Fruit fly (Drosophila melanogaster) whole organism, embryonic: ENCODE results near the gene sphe.
A peak's percentile ranks its signal among the peaks of the same experiment; 100 is the strongest.

Experiments
- Atf-2 ChIP-seq: fragments of 200-800 bp; sonication (Bioruptor generic); optimal IDR thresholded peaks from 2 replicates; lab custom pipeline; 2016; ENCODE audit warnings: missing biosample characterization, missing genetic modification characterization
- CG10147 ChIP-seq: fragments of 200-800 bp; sonication (Bioruptor generic); optimal IDR thresholded peaks from 2 replicates; lab custom pipeline; 2019; ENCODE audit warnings: missing biosample characterization, mild to moderate bottlenecking, missing genetic modification characterization, moderate library complexity
- CG10267 ChIP-seq: fragments of 200-800 bp; sonication (Bioruptor generic); optimal IDR thresholded peaks from 2 replicates; lab custom pipeline; 2018; ENCODE audit warnings: missing biosample characterization, mild to moderate bottlenecking, missing genetic modification characterization, moderate library complexity
- CG10654 ChIP-seq: fragments of 200-800 bp; sonication (Bioruptor generic); optimal IDR thresholded peaks from 2 replicates; lab custom pipeline; 2016; ENCODE audit warnings: missing biosample characterization, missing genetic modification characterization
- CG12391 ChIP-seq: fragments of 200-800 bp; sonication (Bioruptor generic); optimal IDR thresholded peaks from 3 replicates; lab custom pipeline; 2018; ENCODE audit warnings: missing biosample characterization, mild to moderate bottlenecking, missing genetic modification characterization, moderate library complexity
- CG16813 ChIP-seq: fragments of 200-800 bp; sonication (Bioruptor generic); IDR thresholded peaks from 3 replicates; pipeline ENCODE4 v1.3.6; 2022; ENCODE audit warnings: missing biosample characterization, missing genetic modification characterization; ENCODE audit not compliant: partially characterized antibody
- CG17912 ChIP-seq: fragments of 200-800 bp; sonication (Bioruptor generic); optimal IDR thresholded peaks from 2 replicates; lab custom pipeline; 2018; ENCODE audit warnings: missing biosample characterization, mild to moderate bottlenecking, missing genetic modification characterization
- CG18764 ChIP-seq: fragments of 200-800 bp; sonication (Bioruptor generic); optimal IDR thresholded peaks from 3 replicates; lab custom pipeline; 2016; ENCODE audit warnings: missing biosample characterization, missing genetic modification characterization
- CG2712 ChIP-seq: fragments of 200-800 bp; optimal IDR thresholded peaks from 3 replicates; lab custom pipeline; 2019; ENCODE audit warnings: missing biosample characterization, mild to moderate bottlenecking, missing genetic modification characterization, moderate library complexity
- CG3163 ChIP-seq: fragments of 200-800 bp; sonication (Bioruptor generic); optimal IDR thresholded peaks from 3 replicates; lab custom pipeline; 2016; ENCODE audit warnings: missing biosample characterization, missing genetic modification characterization
- CG33213 ChIP-seq: fragments of 200-800 bp; sonication (Bioruptor generic); optimal IDR thresholded peaks from 3 replicates; lab custom pipeline; 2016; ENCODE audit warnings: missing biosample characterization, missing genetic modification characterization
- CG34224 ChIP-seq: fragments of 200-800 bp; sonication (Bioruptor generic); IDR thresholded peaks from 3 replicates; pipeline ENCODE4 v1.3.6; 2022; ENCODE audit warnings: missing biosample characterization, missing genetic modification characterization; ENCODE audit not compliant: partially characterized antibody
- CG4424 ChIP-seq: fragments of 200-800 bp; sonication (Bioruptor generic); optimal IDR thresholded peaks from 3 replicates; lab custom pipeline; 2016; ENCODE audit warnings: missing biosample characterization, missing genetic modification characterization
- CG6689 ChIP-seq: fragments of 200-800 bp; sonication (Bioruptor generic); IDR thresholded peaks from 2 replicates; pipeline ENCODE4 v1.3.6; 2022; ENCODE audit warnings: missing biosample characterization, missing genetic modification characterization
- CG6791 ChIP-seq: fragments of 200-800 bp; sonication (Bioruptor generic); IDR thresholded peaks from 3 replicates; pipeline ENCODE4 v1.3.6; 2022; ENCODE audit warnings: missing biosample characterization, missing genetic modification characterization; ENCODE audit not compliant: partially characterized antibody
- CG7963 ChIP-seq: fragments of 200-800 bp; sonication (Bioruptor generic); IDR thresholded peaks from 3 replicates; pipeline ENCODE4 v1.3.6; 2022; ENCODE audit warnings: missing biosample characterization, missing genetic modification characterization; ENCODE audit not compliant: partially characterized antibody
- Doc3 ChIP-seq: fragments of 200-800 bp; sonication (Bioruptor generic); IDR thresholded peaks from 3 replicates; pipeline ENCODE4 v1.3.6; 2022; ENCODE audit warnings: missing biosample characterization, missing genetic modification characterization; ENCODE audit not compliant: partially characterized antibody
- HLH4C ChIP-seq: fragments of 200-800 bp; sonication (Bioruptor generic); IDR thresholded peaks from 3 replicates; pipeline ENCODE4 v1.3.6; 2022; ENCODE audit warnings: missing biosample characterization, missing genetic modification characterization; ENCODE audit not compliant: partially characterized antibody
- HmgZ ChIP-seq: fragments of 200-800 bp; sonication (Bioruptor generic); optimal IDR thresholded peaks from 2 replicates; lab custom pipeline; 2018; ENCODE audit warnings: missing biosample characterization, mild to moderate bottlenecking, missing genetic modification characterization
- Hmr ChIP-seq: fragments of 200-800 bp; sonication (Bioruptor generic); optimal IDR thresholded peaks from 3 replicates; lab custom pipeline; 2017; ENCODE audit warnings: mild to moderate bottlenecking, missing biosample characterization, missing genetic modification reagents, missing genetic modification characterization
- Mrtf ChIP-seq: fragments of 200-800 bp; sonication (Bioruptor generic); IDR thresholded peaks from 3 replicates; pipeline ENCODE4 v1.3.6; 2022; ENCODE audit warnings: missing biosample characterization, missing genetic modification characterization
- NC2α ChIP-seq: fragments of 200-800 bp; sonication (Bioruptor generic); optimal IDR thresholded peaks from 2 replicates; lab custom pipeline; 2016; ENCODE audit warnings: missing biosample characterization, missing genetic modification characterization
- Scr ChIP-seq: fragments of 200-800 bp; sonication (Bioruptor generic); IDR thresholded peaks from 2 replicates; pipeline ENCODE4 v1.3.6; 2022; ENCODE audit warnings: missing biosample characterization, missing genetic modification characterization; ENCODE audit not compliant: partially characterized antibody
- Ssrp ChIP-seq: fragments of 200-800 bp; sonication (Bioruptor generic); optimal IDR thresholded peaks from 2 replicates; lab custom pipeline; 2018; ENCODE audit warnings: missing biosample characterization, mild to moderate bottlenecking, missing genetic modification characterization, moderate library complexity
- TFAM ChIP-seq: fragments of 200-800 bp; sonication (Bioruptor generic); optimal IDR thresholded peaks from 2 replicates; lab custom pipeline; 2017; ENCODE audit warnings: missing biosample characterization, missing genetic modification characterization, inconsistent platforms
- amos ChIP-seq: fragments of 200-800 bp; sonication (Bioruptor generic); IDR thresholded peaks from 2 replicates; pipeline ENCODE4 v1.3.6; 2022; ENCODE audit warnings: missing biosample characterization, missing genetic modification characterization; ENCODE audit not compliant: partially characterized antibody
- ato ChIP-seq: fragments of 200-800 bp; sonication (Bioruptor generic); IDR thresholded peaks from 2 replicates; pipeline ENCODE4 v1.3.6; 2022; ENCODE audit warnings: missing biosample characterization, missing genetic modification characterization; ENCODE audit not compliant: partially characterized antibody
- cas ChIP-seq: fragments of 200-800 bp; sonication (Bioruptor generic); IDR thresholded peaks from 2 replicates; pipeline ENCODE4 v1.3.6; 2022; ENCODE audit warnings: missing biosample characterization, missing genetic modification characterization
- ems ChIP-seq: fragments of 200-800 bp; sonication (Bioruptor generic); optimal IDR thresholded peaks from 3 replicates; lab custom pipeline; 2016; ENCODE audit warnings: missing biosample characterization, missing genetic modification characterization
- ewg ChIP-seq: fragments of 200-800 bp; sonication (Bioruptor generic); optimal IDR thresholded peaks from 3 replicates; lab custom pipeline; 2017; ENCODE audit warnings: mild to moderate bottlenecking, missing biosample characterization, missing genetic modification reagents, missing genetic modification characterization
- eyg ChIP-seq: fragments of 200-800 bp; sonication (Bioruptor generic); optimal IDR thresholded peaks from 3 replicates; lab custom pipeline; 2016; ENCODE audit warnings: missing biosample characterization, missing genetic modification characterization
- fu2 ChIP-seq: fragments of 200-800 bp; sonication (Bioruptor generic); optimal IDR thresholded peaks from 2 replicates; lab custom pipeline; 2016; ENCODE audit warnings: missing biosample characterization, missing genetic modification characterization
- gfzf ChIP-seq: fragments of 200-800 bp; sonication (Bioruptor generic); optimal IDR thresholded peaks from 2 replicates; lab custom pipeline; 2016; ENCODE audit warnings: missing biosample characterization, mild to moderate bottlenecking, missing genetic modification characterization, moderate library complexity
- grn ChIP-seq: fragments of 200-800 bp; sonication (Bioruptor generic); optimal IDR thresholded peaks from 3 replicates; lab custom pipeline; 2017; ENCODE audit warnings: missing biosample characterization, missing genetic modification characterization
- hbn ChIP-seq: fragments of 200-800 bp; sonication (Bioruptor generic); IDR thresholded peaks from 2 replicates; pipeline ENCODE4 v1.3.6; 2022; ENCODE audit warnings: missing biosample characterization, missing genetic modification characterization; ENCODE audit not compliant: partially characterized antibody
- mam ChIP-seq: fragments of 200-800 bp; sonication (Bioruptor generic); optimal IDR thresholded peaks from 3 replicates; lab custom pipeline; 2016; ENCODE audit warnings: missing biosample characterization, missing genetic modification characterization
- mirr ChIP-seq: fragments of 200-800 bp; sonication (Bioruptor generic); optimal IDR thresholded peaks from 3 replicates; lab custom pipeline; 2018; ENCODE audit warnings: missing biosample characterization, mild to moderate bottlenecking, missing genetic modification characterization
- nau ChIP-seq: fragments of 200-800 bp; sonication (Bioruptor generic); optimal IDR thresholded peaks from 3 replicates; lab custom pipeline; 2017; ENCODE audit warnings: missing biosample characterization, mild to moderate bottlenecking, missing genetic modification characterization, missing genetic modification reagents
- nerfin-2 ChIP-seq: fragments of 200-800 bp; sonication (Bioruptor generic); IDR thresholded peaks from 2 replicates; pipeline ENCODE4 v1.3.6; 2022; ENCODE audit warnings: missing biosample characterization, missing genetic modification characterization; ENCODE audit not compliant: partially characterized antibody
- nmo ChIP-seq: fragments of 200-800 bp; sonication (Bioruptor generic); optimal IDR thresholded peaks from 2 replicates; lab custom pipeline; 2018; ENCODE audit warnings: missing biosample characterization, mild to moderate bottlenecking, missing genetic modification characterization, moderate library complexity
- pum ChIP-seq: fragments of 200-800 bp; sonication (Bioruptor generic); optimal IDR thresholded peaks from 2 replicates; lab custom pipeline; 2016; ENCODE audit warnings: missing biosample characterization, missing genetic modification characterization
- ranshi ChIP-seq: fragments of 200-800 bp; sonication (Bioruptor generic); IDR thresholded peaks from 2 replicates; pipeline ENCODE4 v1.3.6; 2022; ENCODE audit warnings: missing biosample characterization, missing genetic modification characterization
- row ChIP-seq: fragments of 200-800 bp; sonication (Bioruptor generic); IDR thresholded peaks from 3 replicates; pipeline ENCODE4 v1.3.6; 2022; ENCODE audit warnings: missing biosample characterization, missing genetic modification characterization
- sd ChIP-seq: fragments of 200-800 bp; sonication (Bioruptor generic); optimal IDR thresholded peaks from 3 replicates; lab custom pipeline; 2018; ENCODE audit warnings: missing biosample characterization, mild to moderate bottlenecking, missing genetic modification characterization, moderate library complexity
- sna ChIP-seq: fragments of 200-800 bp; sonication (Bioruptor generic); IDR thresholded peaks from 2 replicates; pipeline ENCODE4 v1.3.6; 2022; ENCODE audit warnings: missing biosample characterization, missing genetic modification characterization; ENCODE audit not compliant: partially characterized antibody
- tna ChIP-seq: fragments of 200-800 bp; sonication (Bioruptor generic); IDR thresholded peaks from 2 replicates; pipeline ENCODE4 v1.3.6; 2022; ENCODE audit warnings: missing biosample characterization, missing genetic modification characterization; ENCODE audit not compliant: partially characterized antibody
- toy ChIP-seq: fragments of 200-800 bp; sonication (Bioruptor generic); IDR thresholded peaks from 2 replicates; pipeline ENCODE4 v1.3.6; 2022; ENCODE audit warnings: missing biosample characterization, missing genetic modification characterization
- tup ChIP-seq: fragments of 200-800 bp; sonication (Bioruptor generic); optimal IDR thresholded peaks from 2 replicates; lab custom pipeline; 2016; ENCODE audit warnings: missing biosample characterization, mild to moderate bottlenecking, missing genetic modification characterization, moderate library complexity
- tx ChIP-seq: fragments of 200-800 bp; sonication (Bioruptor generic); optimal IDR thresholded peaks from 2 replicates; lab custom pipeline; 2016; ENCODE audit warnings: missing biosample characterization, missing genetic modification characterization

sphe gene

dm6 chrX:16651098-16651497, 50.7 kb downstream of the sphe start, which contains the start of the genes CG32573 and CG42512 (continued):
- peak; percentile 48; the same call in 1 of the 2 replicates for TF ChIP-seq ato (GFP tag; lab: Robert Waterston, UW)
- TF ChIP-seq sd (tag; lab: Kevin White, UChicago), result peak; percentile 17
- TF ChIP-seq cas (GFP tag; lab: Robert Waterston, UW), result no peak
- TF ChIP-seq tna, result peak; percentile 74
- no peak for TF ChIP-seq CG6689
- peak; percentile 65; the same call in 1 of the 2 replicates for TF ChIP-seq nerfin-2 (GFP tag; lab: Robert Waterston, UW)
- TF ChIP-seq ewg, result no peak
- peak; percentile 49 for TF ChIP-seq HmgZ (tag; lab: Kevin White, UChicago)
- TF ChIP-seq CG33213, result peak; percentile 34
- no peak for TF ChIP-seq Ssrp
- TF ChIP-seq CG4424 (GFP tag; lab: Kevin White, UChicago), result no peak
- TF ChIP-seq CG17912 (GFP tag; lab: Kevin White, UChicago), result no peak
- peak; percentile 91 for TF ChIP-seq CG10267 (tag; lab: Kevin White, UChicago)
- peak; percentile 19 for TF ChIP-seq Hmr (GFP tag; lab: Kevin White, UChicago)
- peak; percentile 62; the same call in 2 of the 3 replicates for TF ChIP-seq CG6791 (GFP tag; lab: Robert Waterston, UW)
- TF ChIP-seq CG3163 (GFP tag; lab: Kevin White, UChicago), result no peak
- TF ChIP-seq eyg, result no peak
- peak; percentile 63 for TF ChIP-seq hbn (GFP tag; lab: Robert Waterston, UW)
- peak; percentile 23 for TF ChIP-seq CG12391 (tag; lab: Kevin White, UChicago)
- peak; percentile 69 for TF ChIP-seq CG7963 (GFP tag; lab: Robert Waterston, UW)
- TF ChIP-seq HLH4C (GFP tag; lab: Robert Waterston, UW), result peak; percentile 77
- TF ChIP-seq grn (GFP tag; lab: Kevin White, UChicago), result no peak
- TF ChIP-seq CG10147, result no peak
- TF ChIP-seq sna (GFP tag; lab: Robert Waterston, UW), result peak; percentile 59
- peak; percentile 75 for TF ChIP-seq amos (GFP tag; lab: Robert Waterston, UW)
- TF ChIP-seq CG34224 (GFP tag; lab: Robert Waterston, UW), result peak; percentile 79
- TF ChIP-seq pum (GFP tag; lab: Kevin White, UChicago), result no peak
- no peak for TF ChIP-seq CG10654
- TF ChIP-seq ranshi (GFP tag; lab: Robert Waterston, UW), result no peak
- no peak for TF ChIP-seq TFAM (GFP tag; lab: Kevin White, UChicago)
- TF ChIP-seq gfzf (GFP tag; lab: Kevin White, UChicago), result peak; percentile 84
- no peak for TF ChIP-seq nau
- no peak for TF ChIP-seq Mrtf (GFP tag; lab: Robert Waterston, UW)
- peak; percentile 67 for TF ChIP-seq CG16813 (GFP tag; lab: Robert Waterston, UW)
- no peak for TF ChIP-seq tx (GFP tag; lab: Kevin White, UChicago)
- TF ChIP-seq Scr (GFP tag; lab: Robert Waterston, UW), result peak; percentile 65
- TF ChIP-seq row (GFP tag; lab: Robert Waterston, UW), result peak; percentile 12; the same call in 1 of the 3 replicates
- no peak for TF ChIP-seq fu2 (GFP tag; lab: Kevin White, UChicago)
- no peak for TF ChIP-seq toy (GFP tag; lab: Robert Waterston, UW)
- TF ChIP-seq Doc3 (GFP tag; lab: Robert Waterston, UW), result peak; percentile 62; the same call in 2 of the 3 replicates
- TF ChIP-seq nmo (GFP tag; lab: Kevin White, UChicago), result peak; percentile 23
- peak; percentile 7 for TF ChIP-seq mirr (GFP tag; lab: Kevin White, UChicago)
- peak; percentile 13 for TF ChIP-seq mam
- TF ChIP-seq CG18764 (GFP tag; lab: Kevin White, UChicago), result no peak
- no peak for TF ChIP-seq ems (GFP tag; lab: Kevin White, UChicago)
- no peak for TF ChIP-seq NC2α (GFP tag; lab: Kevin White, UChicago)
- TF ChIP-seq tup (GFP tag; lab: Kevin White, UChicago), result no peak
- peak; percentile 12 for TF ChIP-seq CG2712 (tag; lab: Kevin White, UChicago)
- TF ChIP-seq Atf-2, result no peak
